Worm (Caenorhabditis elegans) whole organism, mixed stage, embryonic: ENCODE measurements around the gene F37C12.14.
A peak's percentile ranks its signal among the peaks of the same experiment; 100 is the strongest.

Experiments used
- M03D4.4 ChIP-seq: sonication (generic microtip); optimal IDR thresholded peaks from 2 replicates; lab custom pipeline; 2017; ENCODE audit warnings: mild to moderate bottlenecking, missing genetic modification characterization, missing compliant biosample characterization
- bed-3 ChIP-seq: fragments of 200-800 bp; sonication (Bioruptor generic); optimal IDR thresholded peaks from 3 replicates; lab custom pipeline; 2018; ENCODE audit warnings: mild to moderate bottlenecking, missing genetic modification characterization, moderate library complexity, missing compliant biosample characterization
- blmp-1 ChIP-seq: fragments of 150-350 bp; optimal IDR thresholded peaks from 2 replicates; lab custom pipeline; 2014; ENCODE audit warnings: missing biosample characterization, missing genetic modification characterization
- ceh-39 ChIP-seq: fragments of 150-350 bp; optimal IDR thresholded peaks from 2 replicates; lab custom pipeline; 2014; ENCODE audit warnings: missing biosample characterization, missing genetic modification characterization
- ceh-43 ChIP-seq: fragments of 200-800 bp; sonication (Bioruptor generic); optimal IDR thresholded peaks from 2 replicates; lab custom pipeline; 2018; ENCODE audit warnings: mild to moderate bottlenecking, missing genetic modification characterization, moderate library complexity, missing compliant biosample characterization
- ces-1 ChIP-seq: fragments of 150-350 bp; optimal IDR thresholded peaks from 2 replicates; lab custom pipeline; 2014; ENCODE audit warnings: missing biosample characterization, missing genetic modification reagents, missing genetic modification characterization
- cnd-1 ChIP-seq: fragments of 200-800 bp; sonication (Bioruptor generic); optimal IDR thresholded peaks from 2 replicates; lab custom pipeline; 2018; ENCODE audit warnings: mild to moderate bottlenecking, missing genetic modification characterization, missing compliant biosample characterization
- drap-1 ChIP-seq: fragments of 200-800 bp; sonication (Bioruptor generic); optimal IDR thresholded peaks from 3 replicates; lab custom pipeline; 2018; ENCODE audit warnings: mild to moderate bottlenecking, missing genetic modification characterization, missing compliant biosample characterization
- elt-3 ChIP-seq: fragments of 150-350 bp; optimal IDR thresholded peaks from 2 replicates; lab custom pipeline; 2014; ENCODE audit warnings: missing biosample characterization, missing genetic modification characterization
- flh-1 ChIP-seq: fragments of 200-800 bp; sonication (Bioruptor generic); optimal IDR thresholded peaks from 2 replicates; lab custom pipeline; 2018; ENCODE audit warnings: mild to moderate bottlenecking, missing genetic modification characterization, moderate library complexity, missing compliant biosample characterization
- ham-2 ChIP-seq: fragments of 200-800 bp; sonication (Bioruptor generic); optimal IDR thresholded peaks from 2 replicates; lab custom pipeline; 2018; ENCODE audit warnings: mild to moderate bottlenecking, missing genetic modification characterization, missing compliant biosample characterization
- hlh-1 ChIP-seq: fragments of 150-350 bp; optimal IDR thresholded peaks from 2 replicates; lab custom pipeline; 2014; ENCODE audit warnings: missing biosample characterization, missing genetic modification reagents, missing genetic modification characterization
- lin-13 ChIP-seq: fragments of 150-350 bp; optimal IDR thresholded peaks from 2 replicates; lab custom pipeline; 2014; ENCODE audit warnings: missing biosample characterization, missing genetic modification characterization
- lsy-2 ChIP-seq: fragments of 150-350 bp; optimal IDR thresholded peaks from 2 replicates; lab custom pipeline; 2014; ENCODE audit warnings: missing biosample characterization, missing genetic modification characterization
- mab-5 ChIP-seq: fragments of 150-350 bp; optimal IDR thresholded peaks from 2 replicates; lab custom pipeline; 2014; ENCODE audit warnings: missing biosample characterization, missing genetic modification characterization
- mls-2 ChIP-seq: sonication (generic microtip); optimal IDR thresholded peaks from 2 replicates; lab custom pipeline; 2016; ENCODE audit warnings: mild to moderate bottlenecking, missing genetic modification characterization, moderate library complexity, missing compliant biosample characterization
- nhr-12 ChIP-seq: fragments of 150-350 bp; optimal IDR thresholded peaks from 2 replicates; lab custom pipeline; 2014; ENCODE audit warnings: missing biosample characterization, missing genetic modification characterization
- nhr-2 ChIP-seq: fragments of 150-350 bp; optimal IDR thresholded peaks from 2 replicates; lab custom pipeline; 2014; ENCODE audit warnings: missing biosample characterization, missing genetic modification characterization
- nhr-237 ChIP-seq: fragments of 150-350 bp; optimal IDR thresholded peaks from 2 replicates; lab custom pipeline; 2014; ENCODE audit warnings: missing biosample characterization, missing genetic modification characterization
- nhr-28 ChIP-seq: fragments of 150-350 bp; optimal IDR thresholded peaks from 2 replicates; lab custom pipeline; 2014; ENCODE audit warnings: missing biosample characterization, missing genetic modification characterization
- nhr-76 ChIP-seq: sonication (generic microtip); optimal IDR thresholded peaks from 2 replicates; lab custom pipeline; 2017; ENCODE audit warnings: missing biosample characterization, missing genetic modification characterization
- pha-4 ChIP-seq: fragments of 150-350 bp; optimal IDR thresholded peaks from 2 replicates; lab custom pipeline; 2018; ENCODE audit warnings: missing biosample characterization, missing genetic modification reagents, missing genetic modification characterization
- sem-2 ChIP-seq: fragments of 200-800 bp; sonication (Bioruptor generic); optimal IDR thresholded peaks from 2 replicates; lab custom pipeline; 2018; ENCODE audit warnings: mild to moderate bottlenecking, missing genetic modification characterization, missing compliant biosample characterization
- snpc-4 ChIP-seq: fragments of 150-350 bp; optimal IDR thresholded peaks from 2 replicates; lab custom pipeline; 2014; ENCODE audit warnings: missing biosample characterization, missing genetic modification characterization
- sptf-1 ChIP-seq: sonication (generic microtip); optimal IDR thresholded peaks from 2 replicates; lab custom pipeline; 2017; ENCODE audit warnings: mild to moderate bottlenecking, missing genetic modification characterization, moderate library complexity, missing compliant biosample characterization
- tbx-8 ChIP-seq: fragments of 200-800 bp; sonication (Bioruptor generic); optimal IDR thresholded peaks from 2 replicates; lab custom pipeline; 2018; ENCODE audit warnings: mild to moderate bottlenecking, missing genetic modification characterization, moderate library complexity, missing compliant biosample characterization
- unc-120 ChIP-seq: sonication (generic microtip); optimal IDR thresholded peaks from 2 replicates; lab custom pipeline; 2017; ENCODE audit warnings: missing genetic modification characterization, missing compliant biosample characterization; ENCODE audit not compliant: poor library complexity, severe bottlenecking
- unc-39 ChIP-seq: fragments of 150-350 bp; optimal IDR thresholded peaks from 2 replicates; lab custom pipeline; 2014; ENCODE audit warnings: missing biosample characterization, missing genetic modification characterization
- unc-62 ChIP-seq: fragments of 150-350 bp; optimal IDR thresholded peaks from 2 replicates; lab custom pipeline; 2014; ENCODE audit warnings: missing biosample characterization, missing genetic modification reagents, missing genetic modification characterization
- ztf-11 ChIP-seq: fragments of 150-350 bp; optimal IDR thresholded peaks from 2 replicates; lab custom pipeline; 2014; ENCODE audit warnings: missing biosample characterization, missing genetic modification characterization

F37C12.14 gene

DNA sequence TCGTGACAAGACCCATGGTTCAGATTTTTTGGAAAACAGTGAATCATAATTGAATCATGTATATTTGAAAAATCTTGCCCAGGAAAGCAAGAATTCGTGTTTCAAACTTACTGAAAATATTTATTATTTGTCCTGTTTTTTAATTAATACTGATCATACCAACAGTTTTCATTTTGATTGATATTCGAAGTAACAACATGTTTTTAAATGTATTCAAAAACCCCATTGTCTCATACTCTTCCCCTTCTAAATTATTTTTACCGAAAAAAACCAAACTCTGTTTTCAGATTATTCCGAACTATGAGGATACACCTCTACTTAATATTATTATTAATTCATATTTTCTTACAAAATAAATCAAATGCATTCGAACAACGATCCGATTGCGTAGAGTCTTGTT, 30.9 kb upstream of the F37C12.14 start, which contains the start of gene R151.1:
Gene R151.1 (plus strand): TSS at position 301 of the 400 bp plus-strand sequence.
- TF ChIP-seq blmp-1 (tag; lab: Kevin White, UChicago) (no peak), unc-62 (GFP tag; lab: Kevin White, UChicago) (no peak), nhr-12 (tag; lab: Kevin White, UChicago) (no peak), tbx-8 (GFP tag; lab: Kevin White, UChicago) (no peak), drap-1 (no peak), lin-13 (no peak), flh-1 (GFP tag; lab: Kevin White, UChicago) (no peak), nhr-28 (tag; lab: Kevin White, UChicago) (no peak), snpc-4 (tag; lab: Kevin White, UChicago) (no peak), ces-1 (GFP tag; lab: Kevin White, UChicago) (no peak), M03D4.4 (no peak), mab-5 (tag; lab: Kevin White, UChicago) (no peak), nhr-2 (tag; lab: Kevin White, UChicago) (no peak)

DNA sequence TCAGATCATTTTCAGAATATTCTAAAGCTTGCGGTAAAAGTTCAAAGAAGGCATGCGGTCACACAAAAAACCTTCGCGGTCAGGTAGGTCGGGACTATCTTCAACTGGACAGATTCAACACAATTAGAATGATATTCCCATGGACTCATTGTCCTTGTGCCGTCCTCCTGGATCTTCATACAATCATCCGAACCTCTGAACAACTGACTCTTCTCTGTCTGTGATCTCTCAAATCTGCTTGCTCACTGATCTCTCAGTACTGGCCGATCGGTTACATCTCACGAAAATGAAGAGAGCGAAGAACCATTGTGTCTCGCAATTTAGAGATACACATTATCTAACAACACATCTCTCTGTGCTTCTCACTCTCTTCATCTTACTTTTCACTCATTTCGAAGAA, 30.2 kb upstream of the F37C12.14 start:
- TF ChIP-seq unc-120 (tag; lab: Kevin White, UChicago) (peak; percentile 42), blmp-1 (tag; lab: Kevin White, UChicago) (no peak), hlh-1 (tag; lab: Kevin White, UChicago) (peak; percentile 99)
- TF ChIP-seq, all 35 proteins: peak for 2

DNA sequence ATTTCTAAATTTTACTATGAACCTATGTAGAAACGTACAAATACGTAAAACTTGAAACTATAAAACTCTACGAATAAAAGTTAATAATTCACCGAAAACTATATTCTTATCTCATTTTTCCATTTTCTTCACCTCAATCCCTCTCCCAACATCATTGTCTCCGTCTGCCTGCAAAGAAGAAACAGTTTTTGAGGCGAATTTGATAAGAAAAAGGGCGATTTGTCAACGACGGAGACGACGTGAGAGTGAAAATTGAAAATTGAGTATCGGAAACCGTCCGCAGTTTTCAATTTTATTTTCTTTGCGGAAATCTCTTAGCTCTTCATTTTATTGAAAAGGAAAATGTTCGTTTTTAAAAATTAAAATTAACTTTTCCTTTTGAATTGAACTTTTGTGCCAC, 26.7 kb upstream of the F37C12.14 start:
- TF ChIP-seq pha-4 (tag; lab: Kevin White, UChicago) (no peak), nhr-12 (tag; lab: Kevin White, UChicago) (no peak), elt-3 (tag; lab: Kevin White, UChicago) (no peak), cnd-1 (tag; lab: Kevin White, UChicago) (no peak), sem-2 (no peak), nhr-76 (tag; lab: Kevin White, UChicago) (no peak), ceh-43 (GFP tag; lab: Kevin White, UChicago) (no peak), ces-1 (GFP tag; lab: Kevin White, UChicago) (no peak), nhr-28 (tag; lab: Kevin White, UChicago) (no peak), lsy-2 (tag; lab: Kevin White, UChicago) (no peak), ceh-39 (tag; lab: Kevin White, UChicago) (no peak)

DNA sequence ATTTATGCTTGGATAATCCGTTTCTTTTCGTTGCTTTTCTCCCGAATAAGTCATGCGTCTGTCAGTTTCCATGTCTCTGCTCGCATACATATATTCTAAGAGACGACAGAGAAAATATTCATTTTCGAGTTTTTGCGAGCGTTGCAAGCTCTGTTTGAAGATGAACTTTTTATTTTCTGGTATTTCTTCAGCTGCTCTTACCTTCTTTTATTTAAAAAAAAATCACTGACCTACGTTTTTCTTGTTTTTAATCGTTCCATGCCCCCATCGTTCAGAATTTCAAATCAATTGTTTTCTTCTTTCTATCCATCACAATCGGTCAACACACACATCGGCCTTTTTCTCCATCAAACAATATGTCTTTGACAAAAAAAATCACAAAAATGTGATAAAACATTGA, 25.1 kb upstream of the F37C12.14 start:
- TF ChIP-seq sem-2 (no peak), lsy-2 (tag; lab: Kevin White, UChicago) (no peak), sptf-1 (tag; lab: Kevin White, UChicago) (no peak), mab-5 (tag; lab: Kevin White, UChicago) (no peak), blmp-1 (tag; lab: Kevin White, UChicago) (no peak), nhr-28 (tag; lab: Kevin White, UChicago) (no peak), elt-3 (tag; lab: Kevin White, UChicago) (no peak), nhr-237 (tag; lab: Kevin White, UChicago) (no peak), ceh-43 (GFP tag; lab: Kevin White, UChicago) (no peak), unc-39 (tag; lab: Kevin White, UChicago) (no peak), bed-3 (no peak), nhr-12 (tag; lab: Kevin White, UChicago) (no peak), snpc-4 (tag; lab: Kevin White, UChicago) (no peak), mls-2 (tag; lab: Kevin White, UChicago) (no peak), ham-2 (GFP tag; lab: Kevin White, UChicago) (no peak)

DNA sequence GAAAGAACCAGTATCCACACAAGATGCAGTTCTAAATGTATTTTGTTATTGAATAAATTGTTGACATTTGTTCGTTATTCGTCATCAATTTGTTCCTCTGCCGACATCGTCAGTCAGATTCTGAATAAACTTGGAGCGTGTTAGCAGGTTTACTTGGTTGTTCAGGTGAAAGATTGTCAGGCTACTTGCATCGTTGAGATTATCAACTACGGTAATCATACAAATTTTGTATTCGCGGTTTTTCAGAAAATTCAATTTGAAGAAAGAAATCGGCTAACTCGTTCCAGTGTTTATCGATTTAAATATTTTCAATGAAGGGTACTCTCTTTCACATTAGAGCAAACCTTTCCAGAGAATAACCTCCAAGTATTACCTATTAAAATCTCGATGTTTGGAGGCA, 24.3 kb upstream of the F37C12.14 start, which contains the start of gene R151.2:
Gene R151.2 (plus strand): TSS at position 247 of the 400 bp plus-strand sequence.
- no peak for TF ChIP-seq lin-13
- no peak for TF ChIP-seq nhr-28 (tag; lab: Kevin White, UChicago)
- TF ChIP-seq ztf-11 (tag; lab: Kevin White, UChicago), result no peak
- TF ChIP-seq tbx-8 (GFP tag; lab: Kevin White, UChicago), result no peak
- no peak for TF ChIP-seq flh-1 (GFP tag; lab: Kevin White, UChicago)
- TF ChIP-seq, all 35 proteins: peak for 0
